Worm (Caenorhabditis elegans): ENCODE measurements around the gene ceh-21.

The ceh-21 gene

DNA sequence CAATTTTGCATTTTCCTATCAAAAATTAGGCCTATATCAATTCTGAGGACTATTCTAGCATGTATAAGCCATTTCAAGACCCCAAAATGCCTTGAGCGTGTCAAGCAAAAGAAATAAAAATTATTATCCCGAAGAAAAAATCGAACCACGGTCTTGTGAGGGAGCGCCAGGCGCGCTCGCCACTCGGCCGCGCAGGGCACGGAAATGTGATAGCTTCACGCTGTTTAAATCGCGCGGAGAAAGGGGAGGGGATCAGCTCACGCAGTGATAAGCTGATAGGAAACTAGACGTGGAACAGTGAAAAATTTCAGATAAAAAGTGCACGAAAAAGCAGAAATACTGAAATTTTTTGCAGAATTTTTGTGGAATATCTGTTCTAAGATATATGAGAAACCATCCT lies 14.8 kb downstream of the ceh-21 start (continued):
- TF ChIP-seq nhr-12 (tag; optimal IDR thresholded peaks at IDR 0.05) (no peak), ceh-16 (tag; optimal IDR thresholded peaks at IDR 0.05) (no peak), mbf-1 (tag; optimal IDR thresholded peaks at IDR 0.05) (no peak), ztf-1 (GFP tag; conservative IDR thresholded peaks at IDR 0.05) (no peak), lin-11 (tag; optimal IDR thresholded peaks at IDR 0.05) (peak; percentile 5), ztf-4 (tag; optimal IDR thresholded peaks at IDR 0.05) (no peak), lin-13 (GFP tag; optimal IDR thresholded peaks at IDR 0.05) (no peak), gmeb-1 (tag; optimal IDR thresholded peaks at IDR 0.05) (peak; percentile 54), F13H6.1 (tag; optimal IDR thresholded peaks at IDR 0.05) (peak; percentile 8), dmd-4 (tag; optimal IDR thresholded peaks at IDR 0.05) (no peak)

DNA sequence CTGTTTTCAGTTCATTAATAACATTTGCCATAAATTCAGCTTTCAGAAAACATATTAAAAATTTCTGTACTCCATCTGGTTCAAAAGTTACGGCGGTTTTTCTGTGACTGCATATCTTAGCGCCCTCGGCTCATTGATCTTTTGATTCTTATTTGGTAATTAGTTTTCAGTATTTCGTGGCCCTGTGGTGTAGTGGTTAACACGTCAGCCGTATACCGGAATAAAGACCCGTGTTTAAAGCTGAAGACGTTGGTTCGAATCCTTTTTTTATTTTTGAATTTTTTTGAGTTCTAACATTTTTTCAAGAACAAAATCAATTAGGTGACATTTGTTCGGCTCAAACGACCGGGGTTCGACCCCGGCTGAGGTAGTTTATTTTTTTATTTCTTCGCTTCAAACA lies 22.1 kb downstream of the ceh-21 start:
- TF ChIP-seq crh-2 (tag; optimal IDR thresholded peaks at IDR 0.05) (no peak), lin-13 (GFP tag; optimal IDR thresholded peaks at IDR 0.05) (no peak), blmp-1 (tag; optimal IDR thresholded peaks at IDR 0.05; ENCODE audit: insufficient read depth) (no peak), elt-3 (tag; optimal IDR thresholded peaks at IDR 0.05) (no peak), nhr-23 (tag; optimal IDR thresholded peaks at IDR 0.05) (no peak), lsy-2 (tag; optimal IDR thresholded peaks at IDR 0.05) (no peak), mdl-1 (tag; optimal IDR thresholded peaks at IDR 0.05) (no peak)

DNA sequence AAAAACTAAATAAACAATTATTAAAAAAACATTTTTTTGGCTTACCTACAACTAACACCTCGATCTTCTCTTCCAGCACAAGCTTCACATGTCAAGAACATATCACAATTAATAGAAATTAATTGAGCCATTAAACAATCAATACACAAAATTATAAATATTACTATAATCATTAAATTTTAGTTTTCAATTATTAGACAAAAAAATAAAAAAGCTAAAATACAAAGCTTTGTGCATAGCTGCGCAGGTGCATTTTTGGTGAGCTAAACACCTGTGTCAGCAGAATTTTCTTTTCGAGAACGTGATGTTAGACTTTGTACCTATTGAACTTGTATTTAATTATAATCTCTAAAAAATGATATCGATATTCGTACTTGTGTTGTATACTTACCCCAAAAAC lies 22.6 kb downstream of the ceh-21 start, which contains the start of gene C14E2.6:
TSS of gene C14E2.6 (minus strand) at position 101 of the 400 bp plus-strand sequence.
- TF ChIP-seq aly-2 (tag; optimal IDR thresholded peaks at IDR 0.05), result no peak
- no peak for TF ChIP-seq ztf-11 (tag; optimal IDR thresholded peaks at IDR 0.05)
- no peak for TF ChIP-seq mab-5 (tag; optimal IDR thresholded peaks at IDR 0.05)
- no peak for TF ChIP-seq lin-13 (GFP tag; optimal IDR thresholded peaks at IDR 0.05)
- TF ChIP-seq nhr-6 (tag; optimal IDR thresholded peaks at IDR 0.05), result no peak
- TF ChIP-seq blmp-1 (tag; optimal IDR thresholded peaks at IDR 0.05; ENCODE audit: insufficient read depth), result no peak
- TF ChIP-seq nhr-10 (tag; optimal IDR thresholded peaks at IDR 0.05), result no peak
- no peak for TF ChIP-seq C34F6.9 (tag; optimal IDR thresholded peaks at IDR 0.05)
- TF ChIP-seq nhr-237 (tag; optimal IDR thresholded peaks at IDR 0.05), result no peak
- no peak for TF ChIP-seq dmd-4 (tag; optimal IDR thresholded peaks at IDR 0.05)
- TF ChIP-seq gmeb-1 (tag; optimal IDR thresholded peaks at IDR 0.05), result no peak
- TF ChIP-seq R02D3.7 (tag; optimal IDR thresholded peaks at IDR 0.05), result no peak
- TF ChIP-seq nhr-25 (tag; optimal IDR thresholded peaks at IDR 0.05), result no peak
- no peak for TF ChIP-seq ceh-82 (tag; optimal IDR thresholded peaks at IDR 0.05)
- TF ChIP-seq nhr-23 (tag; optimal IDR thresholded peaks at IDR 0.05), result no peak

DNA sequence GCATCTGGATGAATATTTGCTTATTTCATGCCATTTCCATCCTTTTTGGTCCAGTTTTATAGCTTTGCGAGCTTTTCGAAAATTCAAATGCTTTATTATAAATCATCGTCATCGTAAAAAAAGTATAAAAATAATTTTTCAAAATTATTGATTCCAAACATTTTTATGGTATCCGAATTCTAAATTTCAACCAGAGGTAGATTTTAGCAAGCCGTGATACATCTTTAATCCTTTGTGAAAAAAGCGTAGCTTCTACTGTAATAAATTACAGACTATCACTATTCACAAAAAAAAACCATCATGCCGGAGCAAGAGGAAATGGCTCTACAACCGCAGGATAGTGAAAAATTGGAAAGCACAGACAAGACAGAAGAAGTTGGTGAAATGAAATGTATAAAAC lies 26.4 kb downstream of the ceh-21 start, which contains the start of gene C14E2.1:
TSS of gene C14E2.1 (plus strand) at position 301 of the 400 bp plus-strand sequence.
- no peak for TF ChIP-seq sma-9 (GFP tag; optimal IDR thresholded peaks at IDR 0.05)
- no peak for TF ChIP-seq sma-9 (tag; optimal IDR thresholded peaks at IDR 0.05)
- no peak for TF ChIP-seq sem-4 (tag; optimal IDR thresholded peaks at IDR 0.05)
- no peak for TF ChIP-seq ceh-82 (tag; optimal IDR thresholded peaks at IDR 0.05)
- no peak for TF ChIP-seq elt-1 (tag; optimal IDR thresholded peaks at IDR 0.05)
- TF ChIP-seq ZK546.5 (tag; optimal IDR thresholded peaks at IDR 0.05), result no peak
- TF ChIP-seq gmeb-1 (tag; optimal IDR thresholded peaks at IDR 0.05), result no peak
- no peak for TF ChIP-seq lsy-2 (tag; optimal IDR thresholded peaks at IDR 0.05)
- TF ChIP-seq C34F6.9 (tag; optimal IDR thresholded peaks at IDR 0.05), result no peak
- no peak for TF ChIP-seq nhr-6 (tag; optimal IDR thresholded peaks at IDR 0.05)
- no peak for TF ChIP-seq unc-62 (GFP tag; optimal IDR thresholded peaks at IDR 0.05)
- TF ChIP-seq mbf-1 (tag; optimal IDR thresholded peaks at IDR 0.05), result no peak
- TF ChIP-seq blmp-1 (tag; optimal IDR thresholded peaks at IDR 0.05; ENCODE audit: insufficient read depth), result no peak
- TF ChIP-seq zag-1 (tag; optimal IDR thresholded peaks at IDR 0.05), result no peak
- no peak for TF ChIP-seq nhr-23 (tag; optimal IDR thresholded peaks at IDR 0.05)
- no peak for TF ChIP-seq unc-39 (tag; optimal IDR thresholded peaks at IDR 0.05)
- no peak for TF ChIP-seq nhr-237 (tag; optimal IDR thresholded peaks at IDR 0.05)

DNA sequence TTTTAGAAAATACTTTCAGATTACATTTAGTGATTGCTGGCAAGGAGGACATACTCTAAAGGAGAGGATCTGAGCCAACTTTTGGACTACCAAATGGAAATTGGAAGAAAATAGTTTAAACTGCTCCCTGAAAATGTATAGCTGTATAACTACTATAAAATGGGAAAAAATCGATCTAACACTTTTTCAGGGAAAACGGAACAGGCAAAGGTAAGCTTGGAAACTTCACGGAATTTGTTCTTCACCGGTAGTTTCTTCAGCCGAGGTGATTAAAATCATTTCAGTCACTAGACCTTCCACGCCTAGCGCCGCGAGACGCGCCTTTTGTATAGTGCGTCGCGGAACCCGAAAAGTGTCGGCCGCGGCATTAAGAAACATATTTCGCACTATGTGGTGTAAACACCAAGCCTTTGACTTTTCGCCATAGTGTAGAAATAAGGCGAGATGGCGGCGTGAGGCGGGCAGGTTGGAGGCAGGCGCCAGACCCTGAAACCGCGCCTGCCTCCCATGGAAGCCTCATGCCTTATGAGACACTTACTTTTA lies 27.2 kb downstream of the ceh-21 start, which contains the start of gene C14E2.5:
TSS of gene C14E2.5 (minus strand) at position 51 of the 543 bp plus-strand sequence.
- TF ChIP-seq ztf-11 (tag; optimal IDR thresholded peaks at IDR 0.05) (no peak), C34F6.9 (tag; optimal IDR thresholded peaks at IDR 0.05) (no peak), R02D3.7 (tag; optimal IDR thresholded peaks at IDR 0.05) (no peak), peb-1 (tag; optimal IDR thresholded peaks at IDR 0.05) (no peak), ceh-16 (tag; optimal IDR thresholded peaks at IDR 0.05) (no peak), nhr-21 (tag; optimal IDR thresholded peaks at IDR 0.05) (no peak), nhr-77 (tag; optimal IDR thresholded peaks at IDR 0.05) (no peak), F13H6.1 (tag; optimal IDR thresholded peaks at IDR 0.05) (no peak), gmeb-1 (tag; optimal IDR thresholded peaks at IDR 0.05) (no peak), nhr-12 (tag; optimal IDR thresholded peaks at IDR 0.05) (no peak), ceh-82 (tag; optimal IDR thresholded peaks at IDR 0.05) (no peak), alr-1 (tag; optimal IDR thresholded peaks at IDR 0.05) (no peak), sma-9 (GFP tag; optimal IDR thresholded peaks at IDR 0.05) (no peak), sma-9 (tag; optimal IDR thresholded peaks at IDR 0.05) (no peak)
